Worm (Caenorhabditis elegans) whole organism, young adult: Measurements from ENCODE around the gene srx-13.

Experiments used
- Y53G8AR.9 ChIP-seq: fragments of 200-800 bp; sonication (Bioruptor generic); conservative IDR thresholded peaks from 2 replicates; pipeline ENCODE4 v1.3.6; 2022; ENCODE audit warnings: missing genetic modification reagents, missing genetic modification characterization, missing compliant biosample characterization
- Y79H2A.3 ChIP-seq: fragments of 200-800 bp; sonication (Bioruptor generic); conservative IDR thresholded peaks from 2 replicates; pipeline ENCODE4 v1.3.6; 2022; ENCODE audit warnings: missing genetic modification reagents, missing genetic modification characterization, missing compliant biosample characterization
- ama-1 ChIP-seq, 3 experiments: fragments of 150-350 bp in 1 of 3; sonication (generic microtip) in 2 of 3; optimal IDR thresholded peaks; 2 replicates each; lab custom pipeline; 2014 to 2018; ENCODE audit warnings: missing biosample characterization in 2 of 3, missing genetic modification characterization in 2 of 3, missing genetic modification reagents in 2 of 3
- ceh-79 ChIP-seq: sonication (generic microtip); optimal IDR thresholded peaks from 2 replicates; lab custom pipeline; 2017; ENCODE audit warnings: mild to moderate bottlenecking, missing genetic modification characterization, missing compliant biosample characterization
- egl-44 ChIP-seq: fragments of 200-800 bp; sonication (Bioruptor generic); IDR thresholded peaks from 2 replicates; pipeline ENCODE4 v1.3.6; 2022; ENCODE audit warnings: missing genetic modification reagents, missing genetic modification characterization, missing compliant biosample characterization
- lin-35 ChIP-seq, 3 experiments: fragments of 150-350 bp in 2 of 3; sonication (generic microtip) in 1 of 3; optimal IDR thresholded peaks; 2 replicates each; lab custom pipeline; 2014 to 2018; ENCODE audit warnings: missing biosample characterization in 3 of 3, missing genetic modification characterization in 3 of 3, missing genetic modification reagents in 3 of 3
- nfya-1 ChIP-seq: sonication (generic microtip); optimal IDR thresholded peaks from 2 replicates; lab custom pipeline; 2017; ENCODE audit warnings: antibody characterized with exemption, missing compliant biosample characterization, missing genetic modification characterization, borderline replicate concordance; ENCODE audit not compliant: insufficient read depth
- nhr-120 ChIP-seq: fragments of 200-800 bp; sonication (Bioruptor generic); IDR thresholded peaks from 2 replicates; pipeline ENCODE4 v1.3.6; 2022; ENCODE audit warnings: missing genetic modification characterization, missing compliant biosample characterization
- sea-2 ChIP-seq: fragments of 200-800 bp; sonication (Bioruptor generic); IDR thresholded peaks from 2 replicates; pipeline ENCODE4 v1.3.6; 2022; ENCODE audit warnings: missing genetic modification characterization, missing compliant biosample characterization
- snpc-3.4 ChIP-seq: sonication (generic microtip); optimal IDR thresholded peaks from 2 replicates; lab custom pipeline; 2017; ENCODE audit warnings: missing genetic modification characterization, mild to moderate bottlenecking, missing compliant biosample characterization, antibody characterized with exemption, moderate library complexity, missing genotype, missing genetic modification reagents
- unc-130 ChIP-seq: sonication (generic microtip); optimal IDR thresholded peaks from 2 replicates; lab custom pipeline; 2016; ENCODE audit warnings: missing genetic modification reagents, missing genetic modification characterization, missing compliant biosample characterization
- unc-62 ChIP-seq: fragments of 150-350 bp; optimal IDR thresholded peaks from 2 replicates; lab custom pipeline; 2014; ENCODE audit warnings: missing biosample characterization, missing genetic modification reagents, missing genetic modification characterization
- zim-3 ChIP-seq: sonication (generic microtip); optimal IDR thresholded peaks from 2 replicates; lab custom pipeline; 2017; ENCODE audit warnings: mild to moderate bottlenecking, missing genetic modification characterization, moderate library complexity, missing compliant biosample characterization

DNA sequence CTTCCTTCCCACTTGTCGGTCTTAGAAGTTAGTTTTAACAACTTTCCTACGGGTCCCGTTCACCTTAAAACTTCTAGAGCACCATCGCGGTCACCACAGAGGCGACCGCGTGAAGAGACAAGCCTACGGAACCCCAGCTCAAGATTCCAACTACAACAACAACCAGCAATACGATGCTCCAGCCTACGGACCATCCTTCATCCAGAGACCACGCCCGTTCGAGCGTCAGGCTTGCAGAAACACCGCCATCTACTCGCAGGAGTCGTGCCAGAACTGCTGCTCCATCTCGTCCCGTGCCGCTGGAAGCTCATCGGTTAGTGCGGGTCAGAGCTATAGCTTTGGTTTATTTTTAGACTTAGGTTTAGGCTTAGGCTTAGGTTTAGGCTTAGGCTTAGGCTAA, 9.4 kb upstream of the srx-13 start:
- TF ChIP-seq unc-62 (no peak), ama-1 (optimal IDR thresholded peaks at IDR 0.05; lab: Kevin White, UChicago) (no peak), ama-1 (GFP tag; optimal IDR thresholded peaks at IDR 0.05; lab: Kevin White, UChicago) (no peak), ceh-79 (tag; lab: Kevin White, UChicago) (no peak), zim-3 (tag; lab: Kevin White, UChicago) (no peak), snpc-3.4 (tag; lab: Kevin White, UChicago) (no peak), Y79H2A.3 (no peak), nhr-120 (GFP tag; lab: Robert Waterston, UW) (no peak), egl-44 (no peak), Y53G8AR.9 (GFP tag; lab: Robert Waterston, UW) (no peak), nfya-1 (tag; lab: Kevin White, UChicago) (no peak), sea-2 (GFP tag; lab: Robert Waterston, UW) (no peak), unc-130 (GFP tag; lab: Kevin White, UChicago) (no peak), lin-35 (GFP tag; optimal IDR thresholded peaks at IDR 0.05; lab: Kevin White, UChicago) (no peak)
